Worm (Caenorhabditis elegans) whole organism, L4 larva: ENCODE measurements around the gene ttr-39.

Experiments used
- F44E2.7 ChIP-seq: fragments of 200-800 bp; sonication (Bioruptor generic); IDR thresholded peaks from 2 replicates; pipeline ENCODE4 v2.1.2; 2022; ENCODE audit warnings: missing genetic modification characterization, missing compliant biosample characterization
- R02D3.7 ChIP-seq: fragments of 150-350 bp; sonication (generic microtip); optimal IDR thresholded peaks from 3 replicates; lab custom pipeline; 2014; ENCODE audit warnings: missing biosample characterization, missing genetic modification characterization
- Y105C5A.15 ChIP-seq: fragments of 200-800 bp; sonication (Bioruptor generic); IDR thresholded peaks from 2 replicates; pipeline ENCODE4 v1.3.6; 2022; ENCODE audit warnings: missing genetic modification characterization, missing compliant biosample characterization
- Y48G9A.11 ChIP-seq: fragments of 200-800 bp; sonication (Bioruptor generic); IDR thresholded peaks from 2 replicates; pipeline ENCODE4 v1.3.6; 2022; ENCODE audit warnings: missing genetic modification reagents, missing genetic modification characterization, missing compliant biosample characterization
- ZK337.2 ChIP-seq: fragments of 200-800 bp; sonication (Bioruptor generic); IDR thresholded peaks from 2 replicates; pipeline ENCODE4 v1.3.6; 2022; ENCODE audit warnings: missing genetic modification reagents, missing genetic modification characterization, missing compliant biosample characterization
- ama-1 ChIP-seq: fragments of 150-350 bp; optimal IDR thresholded peaks from 2 replicates; lab custom pipeline; 2014; ENCODE audit warnings: inconsistent platforms, mixed read lengths
- ceh-32 ChIP-seq: sonication (generic microtip); optimal IDR thresholded peaks from 2 replicates; lab custom pipeline; 2016; ENCODE audit warnings: mild to moderate bottlenecking, missing genetic modification characterization, missing compliant biosample characterization; ENCODE audit not compliant: poor library complexity
- ces-1 ChIP-seq: fragments of 150-350 bp; sonication (generic microtip); optimal IDR thresholded peaks from 4 replicates; lab custom pipeline; 2014; ENCODE audit warnings: missing biosample characterization, missing genetic modification reagents, missing genetic modification characterization
- daf-16 ChIP-seq, 3 experiments: sonication (generic microtip); optimal IDR thresholded peaks; 2 replicates each; lab custom pipeline; 2016 to 2017; ENCODE audit warnings: missing genetic modification characterization in 3 of 3, missing genetic modification reagents in 3 of 3, mild to moderate bottlenecking in 2 of 3, missing compliant biosample characterization in 2 of 3, missing biosample characterization in 1 of 3, moderate library complexity in 1 of 3
- dmd-9 ChIP-seq: fragments of 200-800 bp; sonication (Bioruptor generic); IDR thresholded peaks from 2 replicates; pipeline ENCODE4 v1.3.6; 2022; ENCODE audit warnings: missing genetic modification reagents, missing genetic modification characterization, missing compliant biosample characterization
- dpl-1 ChIP-seq: fragments of 150-350 bp; optimal IDR thresholded peaks from 2 replicates; lab custom pipeline; 2014; ENCODE audit warnings: missing biosample characterization, missing genetic modification reagents, missing genetic modification characterization
- duxl-1 ChIP-seq: sonication (generic microtip); optimal IDR thresholded peaks from 2 replicates; lab custom pipeline; 2016; ENCODE audit warnings: mild to moderate bottlenecking, missing genetic modification characterization, moderate library complexity, missing compliant biosample characterization; ENCODE audit not compliant: poor library complexity
- fos-1 ChIP-seq: fragments of 150-350 bp; optimal IDR thresholded peaks from 2 replicates; lab custom pipeline; 2014; ENCODE audit warnings: missing biosample characterization, missing genetic modification characterization
- gei-8 ChIP-seq: fragments of 200-800 bp; sonication (Bioruptor generic); optimal IDR thresholded peaks from 2 replicates; lab custom pipeline; 2018; ENCODE audit warnings: mild to moderate bottlenecking, missing genetic modification characterization, missing compliant biosample characterization
- hlh-11 ChIP-seq: fragments of 200-800 bp; sonication (Bioruptor generic); optimal IDR thresholded peaks from 2 replicates; lab custom pipeline; 2018; ENCODE audit warnings: mild to moderate bottlenecking, missing genetic modification characterization, missing compliant biosample characterization
- hlh-30 ChIP-seq: sonication (generic microtip); optimal IDR thresholded peaks from 2 replicates; lab custom pipeline; 2017; ENCODE audit warnings: antibody characterized with exemption, mild to moderate bottlenecking, missing genetic modification characterization, missing compliant biosample characterization; ENCODE audit not compliant: insufficient read depth
- lin-13 ChIP-seq: fragments of 150-350 bp; optimal IDR thresholded peaks from 2 replicates; lab custom pipeline; 2014; ENCODE audit warnings: missing biosample characterization, missing genetic modification reagents, missing genetic modification characterization
- lin-15B ChIP-seq: fragments of 150-350 bp; sonication (generic microtip); optimal IDR thresholded peaks from 3 replicates; lab custom pipeline; 2014; ENCODE audit warnings: missing biosample characterization, missing genetic modification characterization
- lin-39 ChIP-seq: fragments of 150-350 bp; optimal IDR thresholded peaks from 2 replicates; lab custom pipeline; 2014; ENCODE audit warnings: missing biosample characterization, missing genetic modification reagents, missing genetic modification characterization
- lir-3 ChIP-seq: sonication (generic microtip); optimal IDR thresholded peaks from 2 replicates; lab custom pipeline; 2016; ENCODE audit warnings: mild to moderate bottlenecking, missing genetic modification characterization, missing compliant biosample characterization
- madf-9 ChIP-seq: fragments of 200-800 bp; sonication (Bioruptor generic); conservative IDR thresholded peaks from 2 replicates; pipeline ENCODE4 v1.3.6; 2022; ENCODE audit warnings: missing genetic modification reagents, missing genetic modification characterization, missing compliant biosample characterization
- mdt-29 ChIP-seq: fragments of 200-800 bp; sonication (Bioruptor generic); IDR thresholded peaks from 2 replicates; pipeline ENCODE4 v1.3.6; 2022; ENCODE audit warnings: missing genetic modification reagents, missing genetic modification characterization, missing compliant biosample characterization
- mes-2 ChIP-seq: sonication (generic microtip); optimal IDR thresholded peaks from 2 replicates; lab custom pipeline; 2016; ENCODE audit warnings: missing genotype, mild to moderate bottlenecking, missing genetic modification characterization, missing compliant biosample characterization; ENCODE audit not compliant: poor library complexity, severe bottlenecking
- nhr-25 ChIP-seq: sonication (generic microtip); optimal IDR thresholded peaks from 2 replicates; lab custom pipeline; 2017; ENCODE audit warnings: missing genetic modification characterization, mild to moderate bottlenecking, missing compliant biosample characterization, antibody characterized with exemption, moderate library complexity, borderline replicate concordance; ENCODE audit not compliant: insufficient read depth
- nhr-41 ChIP-seq: fragments of 200-800 bp; sonication (Bioruptor generic); IDR thresholded peaks from 2 replicates; pipeline ENCODE4 v1.3.6; 2022; ENCODE audit warnings: missing genetic modification reagents, missing genetic modification characterization, missing compliant biosample characterization
- nhr-6 ChIP-seq: fragments of 150-350 bp; optimal IDR thresholded peaks from 2 replicates; lab custom pipeline; 2014; ENCODE audit warnings: missing biosample characterization, missing genetic modification characterization
- php-3 ChIP-seq: fragments of 200-800 bp; sonication (Bioruptor generic); IDR thresholded peaks from 2 replicates; pipeline ENCODE4 v1.3.6; 2022; ENCODE audit warnings: missing genetic modification reagents, missing genetic modification characterization, missing compliant biosample characterization
- saeg-2 ChIP-seq: fragments of 200-800 bp; sonication (Bioruptor generic); IDR thresholded peaks from 2 replicates; pipeline ENCODE4 v1.3.6; 2022; ENCODE audit warnings: missing genetic modification reagents, missing genetic modification characterization, missing compliant biosample characterization
- set-16 ChIP-seq: fragments of 200-800 bp; sonication (Bioruptor generic); IDR thresholded peaks from 2 replicates; pipeline ENCODE4 v1.3.6; 2022; ENCODE audit warnings: missing genetic modification reagents, missing genetic modification characterization, missing compliant biosample characterization
- skn-1 ChIP-seq: fragments of 150-350 bp; optimal IDR thresholded peaks from 2 replicates; lab custom pipeline; 2014; ENCODE audit warnings: missing biosample characterization, missing genetic modification characterization
- snpc-1.2 ChIP-seq: fragments of 200-800 bp; sonication (Bioruptor generic); IDR thresholded peaks from 2 replicates; pipeline ENCODE4 v1.3.6; 2022; ENCODE audit warnings: missing genetic modification reagents, missing genetic modification characterization, missing compliant biosample characterization
- spr-1 ChIP-seq: sonication (generic microtip); optimal IDR thresholded peaks from 2 replicates; lab custom pipeline; 2016; ENCODE audit warnings: mild to moderate bottlenecking, missing genetic modification characterization, missing compliant biosample characterization
- spr-3 ChIP-seq: fragments of 200-800 bp; sonication (Bioruptor generic); optimal IDR thresholded peaks from 2 replicates; lab custom pipeline; 2018; ENCODE audit warnings: mild to moderate bottlenecking, missing genetic modification characterization, missing compliant biosample characterization
- tra-1 ChIP-seq: fragments of 200-800 bp; sonication (Bioruptor generic); IDR thresholded peaks from 2 replicates; pipeline ENCODE4 v1.3.6; 2022; ENCODE audit warnings: missing genetic modification reagents, missing genetic modification characterization, missing compliant biosample characterization
- unc-62 ChIP-seq, 3 experiments: fragments of 150-350 bp in 1 of 3; sonication (generic microtip); optimal IDR thresholded peaks in 2 of 3; peaks in 1 of 3; 1 replicate in 1 of 3; 2 replicates in 2 of 3; lab custom pipeline; 2014 to 2017; ENCODE audit warnings: missing biosample characterization in 3 of 3, missing genetic modification characterization in 3 of 3, missing genetic modification reagents in 3 of 3, missing genotype in 1 of 3
- zag-1 ChIP-seq: fragments of 150-350 bp; optimal IDR thresholded peaks from 2 replicates; lab custom pipeline; 2014; ENCODE audit warnings: missing biosample characterization, missing genetic modification characterization
- zip-11 ChIP-seq: fragments of 200-800 bp; sonication (Bioruptor generic); IDR thresholded peaks from 2 replicates; pipeline ENCODE4 v1.3.6; 2022; ENCODE audit warnings: missing genetic modification characterization, missing compliant biosample characterization
- ztf-11 ChIP-seq: fragments of 150-350 bp; optimal IDR thresholded peaks from 2 replicates; lab custom pipeline; 2014; ENCODE audit warnings: missing biosample characterization, missing genetic modification characterization

Gene ttr-39

ce11 chrIV:10115142-10115541, 25.5 kb upstream of the ttr-39 start, which contains the start of gene C04G2.10 (continued):
- TF ChIP-seq spr-3 (GFP tag; lab: Kevin White, UChicago) = no peak
- TF ChIP-seq skn-1 (tag; lab: Kevin White, UChicago) = no peak
- TF ChIP-seq lin-39 (tag; lab: Kevin White, UChicago) = no peak
- TF ChIP-seq R02D3.7 (tag; lab: Kevin White, UChicago) = no peak

ce11 chrIV:10112570-10112969, 22.9 kb upstream of the ttr-39 start, which contains the start of gene nsph-3.2:
nsph-3.2 (plus strand) TSS chrIV:10112870.
- TF ChIP-seq F44E2.7 (GFP tag; lab: Robert Waterston, UW) (no peak), dmd-9 (no peak), fos-1 (no peak), Y48G9A.11 (GFP tag; lab: Robert Waterston, UW) (no peak), nhr-41 (GFP tag; lab: Robert Waterston, UW) (no peak), dpl-1 (GFP tag; lab: Kevin White, UChicago) (no peak), tra-1 (GFP tag; lab: Robert Waterston, UW) (no peak), snpc-1.2 (GFP tag; lab: Robert Waterston, UW) (no peak)
- TF ChIP-seq, all 104 proteins: peak for 0

- no peak for TF ChIP-seq php-3 (GFP tag; lab: Robert Waterston, UW)
- peak in 1 of 2 experiments; percentile 29 for TF ChIP-seq unc-62 (GFP tag; optimal IDR thresholded peaks at IDR 0.05 in 1 of 2; lab: Kevin White, UChicago)
- no peak for TF ChIP-seq unc-62 (tag; optimal IDR thresholded peaks at IDR 0.05; lab: Kevin White, UChicago)
- TF ChIP-seq lin-13 (GFP tag; lab: Kevin White, UChicago) = no peak
- TF ChIP-seq gei-8 (GFP tag; lab: Kevin White, UChicago) = no peak
Measured at ce11 chrIV:10111441-10111840, 21.8 kb upstream of the ttr-39 start, which contains the start of gene spch-1. spch-1 (minus strand) TSS chrIV:10111541.

DNA sequence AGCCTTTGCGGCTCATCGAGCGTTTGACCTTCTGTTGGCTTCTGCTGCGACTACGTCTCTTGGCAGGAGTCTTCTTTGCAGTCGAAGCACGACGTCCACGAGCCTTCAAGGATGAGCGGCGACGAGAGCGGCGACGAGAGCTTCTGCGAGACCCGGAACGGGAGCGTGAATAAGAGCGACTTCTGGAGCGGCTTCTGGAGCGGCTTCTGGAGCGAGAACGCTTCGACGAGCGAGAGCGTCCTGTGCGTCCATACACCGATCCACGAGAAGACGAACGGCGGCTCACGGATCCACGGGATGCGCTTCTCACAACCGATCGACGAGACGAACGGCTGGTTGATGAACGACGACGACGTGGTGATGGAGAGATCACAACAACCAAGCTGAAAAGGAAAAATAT, 21.2 kb upstream of the ttr-39 start:
- TF ChIP-seq lin-15B = no peak
- peak; percentile 94 for TF ChIP-seq set-16 (GFP tag; lab: Robert Waterston, UW)
- TF ChIP-seq ama-1 (lab: Kevin White, UChicago) = no peak
- no peak for TF ChIP-seq saeg-2 (GFP tag; lab: Robert Waterston, UW)
- TF ChIP-seq ZK337.2 (GFP tag; lab: Robert Waterston, UW) = no peak
- TF ChIP-seq spr-3 (GFP tag; lab: Kevin White, UChicago) = peak; percentile 22
- no peak for TF ChIP-seq zag-1 (tag; lab: Kevin White, UChicago)
- TF ChIP-seq mes-2 (tag; lab: Kevin White, UChicago) = no peak
- TF ChIP-seq mdt-29 (GFP tag; lab: Robert Waterston, UW) = no peak
- TF ChIP-seq hlh-11 (tag; lab: Kevin White, UChicago) = no peak
- TF ChIP-seq ztf-11 (tag; lab: Kevin White, UChicago) = no peak
- TF ChIP-seq Y48G9A.11 (GFP tag; lab: Robert Waterston, UW) = no peak
- TF ChIP-seq nhr-6 (tag; lab: Kevin White, UChicago) = no peak
- TF ChIP-seq F44E2.7 (GFP tag; lab: Robert Waterston, UW) = no peak
- TF ChIP-seq, all 104 proteins: peak for 2

DNA sequence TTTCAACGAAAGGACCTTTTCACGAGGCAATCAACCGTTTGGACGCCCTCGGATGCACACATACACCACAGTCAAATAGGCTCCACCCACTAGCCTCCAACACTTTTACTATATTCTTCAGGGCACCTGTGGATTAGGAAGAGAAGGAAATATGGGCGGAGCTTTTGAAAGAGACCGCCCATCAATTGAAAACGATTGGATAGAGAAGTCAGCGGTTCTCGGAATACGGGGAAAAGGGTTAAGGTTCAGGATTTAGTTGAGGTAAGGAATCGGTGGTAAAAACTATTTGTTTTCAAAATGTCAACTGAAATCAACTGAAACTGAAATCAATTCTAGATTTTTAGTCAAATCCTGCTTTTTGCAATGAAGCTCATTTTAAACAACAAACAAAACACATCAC, 20.7 kb upstream of the ttr-39 start, which contains the start of gene egl-38:
Gene egl-38 (minus strand): TSS at position 101 of the 400 bp plus-strand sequence.
- TF ChIP-seq nhr-6 (tag; lab: Kevin White, UChicago) (no peak), ceh-32 (tag; lab: Kevin White, UChicago) (no peak), Y105C5A.15 (GFP tag; lab: Robert Waterston, UW) (no peak), daf-16 (GFP tag; optimal IDR thresholded peaks at IDR 0.05; lab: Kevin White, UChicago) (no peak), daf-16 (tag; optimal IDR thresholded peaks at IDR 0.05; lab: Kevin White, UChicago) (no peak), nhr-25 (tag; lab: Kevin White, UChicago) (no peak), spr-1 (tag; lab: Kevin White, UChicago) (no peak), saeg-2 (GFP tag; lab: Robert Waterston, UW) (no peak), zip-11 (GFP tag; lab: Robert Waterston, UW) (no peak), duxl-1 (tag; lab: Kevin White, UChicago) (no peak), snpc-1.2 (GFP tag; lab: Robert Waterston, UW) (no peak), hlh-30 (tag; lab: Kevin White, UChicago) (no peak), madf-9 (GFP tag; lab: Robert Waterston, UW) (no peak), lir-3 (no peak), ces-1 (no peak), ama-1 (lab: Kevin White, UChicago) (no peak)
